Worm (Caenorhabditis elegans): Measurements from ENCODE around the gene srj-26.

Gene srj-26

DNA sequence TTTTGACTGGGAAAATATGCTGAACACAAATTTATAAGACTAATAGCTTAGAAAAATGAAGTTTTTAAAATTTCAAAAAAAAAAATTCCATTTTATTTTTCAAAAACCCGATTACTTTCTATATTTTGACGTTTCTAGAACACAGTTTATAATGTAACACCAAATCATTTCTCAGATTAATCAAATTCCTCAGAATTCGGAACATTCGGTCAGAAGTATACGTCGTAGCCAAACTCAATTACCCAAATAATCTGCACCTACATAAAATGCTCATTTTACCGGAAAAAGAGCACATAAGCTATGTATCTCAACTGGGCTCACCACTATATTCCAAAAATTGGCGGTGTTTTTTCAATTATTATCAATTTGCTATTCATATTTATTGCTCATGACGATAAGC is at the start of gene srj-26:
Gene srj-26 (plus strand): TSS at position 301 of the 400 bp plus-strand sequence.
- no peak for TF ChIP-seq hlh-1 (tag; optimal IDR thresholded peaks at IDR 0.05)
- TF ChIP-seq nhr-2 (tag; optimal IDR thresholded peaks at IDR 0.05): no peak
- TF ChIP-seq nhr-12 (tag; optimal IDR thresholded peaks at IDR 0.05): no peak
- no peak for TF ChIP-seq unc-39 (tag; optimal IDR thresholded peaks at IDR 0.05)
- TF ChIP-seq nhr-237 (tag; optimal IDR thresholded peaks at IDR 0.05): no peak
- TF ChIP-seq pha-4 (tag; optimal IDR thresholded peaks at IDR 0.05): no peak
- no peak for TF ChIP-seq mep-1 (tag; optimal IDR thresholded peaks at IDR 0.05)
- TF ChIP-seq blmp-1 (tag; optimal IDR thresholded peaks at IDR 0.05): no peak
- TF ChIP-seq ztf-11 (tag; optimal IDR thresholded peaks at IDR 0.05): no peak
- no peak for TF ChIP-seq nhr-28 (tag; optimal IDR thresholded peaks at IDR 0.05)
- no peak for TF ChIP-seq ham-2 (GFP tag; optimal IDR thresholded peaks at IDR 0.05)
- TF ChIP-seq M03D4.4 (tag; optimal IDR thresholded peaks at IDR 0.05): no peak
- no peak for TF ChIP-seq nhr-76 (tag; optimal IDR thresholded peaks at IDR 0.05)
- TF ChIP-seq cnd-1 (tag; optimal IDR thresholded peaks at IDR 0.05): no peak
- no peak for TF ChIP-seq snpc-4 (tag; optimal IDR thresholded peaks at IDR 0.05)
- TF ChIP-seq elt-3 (tag; optimal IDR thresholded peaks at IDR 0.05): no peak
- no peak for TF ChIP-seq lin-13 (tag; optimal IDR thresholded peaks at IDR 0.05)
- no peak for TF ChIP-seq ces-1 (GFP tag; optimal IDR thresholded peaks at IDR 0.05)
- TF ChIP-seq sem-2 (GFP tag; optimal IDR thresholded peaks at IDR 0.05): no peak

DNA sequence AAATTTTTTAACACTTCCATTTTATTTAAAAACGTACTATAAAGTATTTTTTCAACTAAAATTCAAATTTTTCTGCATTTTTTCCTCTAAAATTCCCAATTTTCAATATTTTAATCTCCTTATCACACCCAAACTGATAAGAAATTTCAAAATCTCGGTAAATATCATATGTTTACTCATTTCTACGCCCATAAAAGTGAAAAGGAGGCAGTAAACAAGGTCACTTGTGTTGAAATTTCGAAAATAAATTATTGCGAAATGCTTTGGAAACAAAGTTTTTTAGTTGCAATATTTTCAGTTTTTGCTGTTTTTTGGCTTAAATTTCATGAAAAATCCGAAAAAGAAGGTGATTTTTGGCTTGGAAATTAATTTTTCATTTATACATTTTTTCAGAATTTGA is 49.3 kb upstream of the srj-26 start, which contains the start of gene C08E8.4:
Gene C08E8.4 (plus strand): TSS at position 268 of the 400 bp plus-strand sequence.
- TF ChIP-seq mep-1 (tag; optimal IDR thresholded peaks at IDR 0.05): no peak
- TF ChIP-seq mls-2 (tag; optimal IDR thresholded peaks at IDR 0.05): no peak
- TF ChIP-seq elt-3 (tag; optimal IDR thresholded peaks at IDR 0.05): peak; percentile 16
- TF ChIP-seq nhr-12 (tag; optimal IDR thresholded peaks at IDR 0.05): no peak
- TF ChIP-seq sem-2 (GFP tag; optimal IDR thresholded peaks at IDR 0.05): no peak

DNA sequence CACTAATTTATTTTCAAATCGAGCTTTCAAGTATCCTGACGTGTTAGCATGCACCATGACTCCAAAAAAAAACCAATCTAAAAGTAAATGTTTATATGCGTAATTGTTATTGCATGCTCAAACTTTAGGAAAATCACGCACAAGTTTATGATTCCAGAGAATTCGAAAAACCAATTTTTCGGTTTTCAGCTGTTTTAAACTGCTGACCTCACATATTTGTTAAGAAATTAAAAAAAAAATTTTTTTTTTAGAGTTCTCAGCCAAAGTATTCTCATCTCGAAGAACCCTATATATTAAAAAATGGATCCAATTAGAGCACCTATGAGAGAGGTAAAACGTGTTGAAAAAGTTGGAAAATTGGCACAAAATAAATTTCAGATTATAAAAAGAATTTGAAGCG is 46.7 kb upstream of the srj-26 start, which contains the start of gene Y51A2B.2:
Gene Y51A2B.2 (plus strand): TSS at position 301 of the 400 bp plus-strand sequence.
- no peak for TF ChIP-seq nhr-237 (tag; optimal IDR thresholded peaks at IDR 0.05)
- no peak for TF ChIP-seq flh-1 (GFP tag; optimal IDR thresholded peaks at IDR 0.05)
- TF ChIP-seq elt-3 (tag; optimal IDR thresholded peaks at IDR 0.05): no peak
- no peak for TF ChIP-seq ztf-11 (tag; optimal IDR thresholded peaks at IDR 0.05)
- TF ChIP-seq elt-1 (tag; optimal IDR thresholded peaks at IDR 0.05; ENCODE audit: borderline replicate concordance, insufficient read depth): no peak
- TF ChIP-seq M03D4.4 (tag; optimal IDR thresholded peaks at IDR 0.05): no peak
- no peak for TF ChIP-seq drap-1 (GFP tag; optimal IDR thresholded peaks at IDR 0.05)
- TF ChIP-seq mls-2 (tag; optimal IDR thresholded peaks at IDR 0.05): no peak
- TF ChIP-seq cnd-1 (tag; optimal IDR thresholded peaks at IDR 0.05): no peak
- TF ChIP-seq ces-1 (GFP tag; optimal IDR thresholded peaks at IDR 0.05): no peak
- TF ChIP-seq zip-8 (tag; optimal IDR thresholded peaks at IDR 0.05): no peak
- no peak for TF ChIP-seq snpc-4 (tag; optimal IDR thresholded peaks at IDR 0.05)

DNA sequence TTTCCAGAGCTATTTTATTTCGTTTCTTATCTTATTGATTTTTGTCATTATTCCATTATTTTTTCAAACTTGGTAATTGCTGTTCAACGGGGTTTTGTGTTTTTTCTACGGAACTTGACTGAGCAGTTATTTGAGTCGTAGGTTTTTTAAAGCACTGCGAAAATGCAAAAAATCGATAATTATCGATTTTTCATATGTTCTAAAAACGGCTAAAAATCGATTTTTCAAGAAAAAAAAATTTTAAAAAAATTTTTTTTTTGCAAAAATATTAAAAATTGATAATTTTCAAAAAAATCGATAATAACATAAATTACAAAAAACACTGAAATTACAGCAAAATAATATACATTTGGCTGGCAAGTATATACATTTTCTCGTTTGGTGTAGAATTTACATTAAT is 45.3 kb upstream of the srj-26 start:
- TF ChIP-seq ceh-83 (GFP tag; optimal IDR thresholded peaks at IDR 0.05): no peak
- TF ChIP-seq blmp-1 (tag; optimal IDR thresholded peaks at IDR 0.05): no peak
- TF ChIP-seq elt-1 (tag; optimal IDR thresholded peaks at IDR 0.05; ENCODE audit: borderline replicate concordance, insufficient read depth): no peak
- no peak for TF ChIP-seq sem-2 (GFP tag; optimal IDR thresholded peaks at IDR 0.05)
- TF ChIP-seq nhr-237 (tag; optimal IDR thresholded peaks at IDR 0.05): no peak

DNA sequence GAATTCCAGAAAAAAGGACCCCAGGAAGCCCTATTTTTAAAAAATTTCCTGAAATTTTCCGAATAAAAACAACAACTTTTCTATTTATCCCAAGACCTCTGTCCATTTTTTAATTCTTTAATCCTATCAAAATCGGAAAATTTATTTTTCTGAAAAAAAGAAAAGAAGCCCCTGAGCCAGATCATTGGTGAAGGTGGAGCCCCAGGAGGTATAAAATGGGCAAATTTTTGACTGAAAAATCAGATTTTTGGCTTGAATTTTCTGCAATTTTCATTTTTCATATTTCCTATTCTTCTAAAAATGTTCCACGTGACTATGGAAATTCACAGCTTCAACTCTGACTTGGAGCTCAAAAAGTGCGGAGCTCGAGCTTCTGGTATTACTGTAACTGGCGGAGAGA is 42.1 kb upstream of the srj-26 start, which contains the start of gene Y51A2B.8:
Gene Y51A2B.8 (plus strand): TSS at position 301 of the 400 bp plus-strand sequence.
- TF ChIP-seq lin-13 (tag; optimal IDR thresholded peaks at IDR 0.05) (no peak), mep-1 (tag; optimal IDR thresholded peaks at IDR 0.05) (no peak), sem-2 (GFP tag; optimal IDR thresholded peaks at IDR 0.05) (no peak), ces-1 (GFP tag; optimal IDR thresholded peaks at IDR 0.05) (no peak), ceh-83 (GFP tag; optimal IDR thresholded peaks at IDR 0.05) (no peak), cnd-1 (tag; optimal IDR thresholded peaks at IDR 0.05) (no peak), nhr-28 (tag; optimal IDR thresholded peaks at IDR 0.05) (no peak), M03D4.4 (tag; optimal IDR thresholded peaks at IDR 0.05) (no peak), drap-1 (GFP tag; optimal IDR thresholded peaks at IDR 0.05) (no peak)

DNA sequence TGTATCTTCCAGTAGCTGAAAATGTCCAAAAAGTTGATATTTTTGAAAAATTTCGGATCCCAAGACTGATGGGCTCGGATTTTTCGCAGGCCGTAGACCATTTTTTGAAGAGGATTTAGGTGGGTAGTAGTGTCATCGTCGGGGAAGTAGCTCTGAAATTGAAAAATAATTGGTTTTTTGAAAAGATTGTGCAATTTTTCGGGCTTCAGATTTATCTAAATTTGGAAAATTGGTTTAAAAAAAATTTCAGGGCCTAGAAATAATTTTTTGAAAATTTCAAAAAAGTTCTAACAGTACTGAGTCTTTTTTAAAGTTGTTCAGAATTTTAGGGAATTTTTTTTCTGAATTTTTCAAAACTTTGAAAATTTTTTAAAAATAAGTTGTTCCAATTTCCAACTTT is 38.3 kb upstream of the srj-26 start, which contains the start of gene nhr-288:
Gene nhr-288 (minus strand): TSS at position 101 of the 400 bp plus-strand sequence.
- TF ChIP-seq elt-1 (tag; optimal IDR thresholded peaks at IDR 0.05; ENCODE audit: borderline replicate concordance, insufficient read depth) (no peak), sptf-1 (tag; optimal IDR thresholded peaks at IDR 0.05) (no peak), snpc-4 (tag; optimal IDR thresholded peaks at IDR 0.05) (no peak), ceh-83 (GFP tag; optimal IDR thresholded peaks at IDR 0.05) (no peak), flh-1 (GFP tag; optimal IDR thresholded peaks at IDR 0.05) (no peak), zip-8 (tag; optimal IDR thresholded peaks at IDR 0.05) (no peak), cnd-1 (tag; optimal IDR thresholded peaks at IDR 0.05) (no peak), ces-1 (GFP tag; optimal IDR thresholded peaks at IDR 0.05) (no peak), hlh-1 (tag; optimal IDR thresholded peaks at IDR 0.05) (no peak), mls-2 (tag; optimal IDR thresholded peaks at IDR 0.05) (no peak), ztf-11 (tag; optimal IDR thresholded peaks at IDR 0.05) (no peak), mep-1 (tag; optimal IDR thresholded peaks at IDR 0.05) (no peak), unc-120 (tag; optimal IDR thresholded peaks at IDR 0.05; ENCODE audit: poor library complexity, severe bottlenecking) (no peak), ceh-43 (GFP tag; optimal IDR thresholded peaks at IDR 0.05) (no peak), bed-3 (GFP tag; optimal IDR thresholded peaks at IDR 0.05) (no peak), blmp-1 (tag; optimal IDR thresholded peaks at IDR 0.05) (no peak), elt-3 (tag; optimal IDR thresholded peaks at IDR 0.05) (no peak), unc-62 (GFP tag; optimal IDR thresholded peaks at IDR 0.05) (no peak), tbx-8 (GFP tag; optimal IDR thresholded peaks at IDR 0.05) (no peak), M03D4.4 (tag; optimal IDR thresholded peaks at IDR 0.05) (no peak)
